Worm (Caenorhabditis elegans): ENCODE data around the gene sul-3.
A peak's percentile ranks its signal among the peaks of the same experiment; 100 is the strongest.

The sul-3 gene

DNA sequence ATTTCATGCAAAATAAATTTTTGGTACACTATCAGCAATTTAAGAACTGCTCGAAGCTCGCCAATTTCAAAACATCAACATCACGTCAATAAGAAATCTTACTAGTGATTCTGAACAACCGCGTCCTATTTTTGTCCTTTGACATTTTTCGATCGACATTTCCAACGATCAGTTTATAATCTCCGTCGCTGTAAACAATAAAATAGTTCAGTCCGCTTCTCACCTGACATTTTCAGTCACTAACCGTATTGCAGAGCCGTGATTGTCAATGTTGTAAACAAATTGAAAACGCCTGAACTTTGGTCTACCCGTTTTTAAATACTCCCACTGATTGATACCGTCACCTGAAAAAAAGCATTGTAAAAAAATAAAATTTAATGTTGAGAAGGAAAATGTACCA is 6.0 kb downstream of the sul-3 start:
- TF ChIP-seq daf-16 (GFP tag; optimal IDR thresholded peaks at IDR 0.05) (no peak), daf-16 (tag; optimal IDR thresholded peaks at IDR 0.05) (peak; percentile 91), lin-39 (tag; optimal IDR thresholded peaks at IDR 0.05) (no peak), dmd-6 (GFP tag; IDR thresholded peaks at IDR 0.05) (peak; percentile 59), Y105C5A.15 (GFP tag; IDR thresholded peaks at IDR 0.05) (no peak), fkh-10 (GFP tag; optimal IDR thresholded peaks at IDR 0.05) (no peak)

DNA sequence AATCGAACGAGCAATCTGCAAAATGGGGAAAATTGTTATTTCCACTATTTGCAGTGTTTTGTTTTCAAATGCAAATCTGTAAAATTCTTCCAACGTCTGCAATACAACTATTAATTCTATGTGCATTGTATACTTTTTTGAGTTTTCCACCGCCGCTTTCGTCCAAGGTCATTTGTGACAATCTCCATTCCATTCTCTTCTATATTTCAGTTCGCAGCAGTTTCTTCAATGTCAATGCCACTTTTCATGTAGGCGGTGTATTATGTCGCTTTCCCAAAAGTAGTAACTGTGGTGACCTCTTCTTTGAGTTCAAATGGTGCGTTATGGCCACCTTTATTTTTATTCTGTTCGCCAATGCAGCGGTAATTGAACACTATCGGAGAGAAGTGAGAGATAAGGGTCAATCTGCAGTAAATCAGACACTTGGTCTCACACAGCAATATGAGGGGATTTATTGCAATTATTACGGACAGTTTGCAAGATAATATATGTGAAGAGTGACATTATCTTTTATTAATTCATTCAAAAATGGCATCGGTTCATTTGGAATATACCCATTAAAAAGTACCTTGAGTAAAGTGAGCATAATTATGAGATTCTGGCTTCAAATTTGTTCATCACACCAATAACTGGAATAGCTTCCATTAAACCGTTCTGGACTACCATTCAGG is 7.3 kb downstream of the sul-3 start:
- no peak for TF ChIP-seq F37D6.2 (tag; optimal IDR thresholded peaks at IDR 0.05)
- no peak for TF ChIP-seq zag-1 (tag; optimal IDR thresholded peaks at IDR 0.05)
- TF ChIP-seq mxl-3 (GFP tag; optimal IDR thresholded peaks at IDR 0.05) = no peak
- no peak for TF ChIP-seq ztf-7 (tag; optimal IDR thresholded peaks at IDR 0.05)
- TF ChIP-seq nhr-28 (tag; optimal IDR thresholded peaks at IDR 0.05) = peak; percentile 53
- TF ChIP-seq lir-3 (tag; optimal IDR thresholded peaks at IDR 0.05) = no peak

DNA sequence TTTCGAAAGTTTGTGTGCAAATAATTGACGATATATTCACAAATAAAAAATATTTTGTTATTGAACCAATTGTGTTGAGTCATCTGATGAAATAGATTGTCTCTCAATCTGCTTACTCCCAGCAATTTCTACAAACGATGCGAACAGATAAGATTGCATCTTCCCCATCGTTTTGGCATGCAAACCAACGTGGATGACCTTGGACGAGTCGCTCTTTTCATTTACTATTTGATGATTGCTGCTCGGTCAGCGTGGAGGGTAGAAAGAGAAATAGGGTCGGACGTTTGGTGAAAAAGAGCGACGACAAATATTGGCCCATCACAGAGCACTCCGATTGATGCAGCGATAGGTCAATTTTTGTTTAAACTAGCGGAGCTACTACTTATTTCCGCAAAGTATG is 8.3 kb downstream of the sul-3 start:
- TF ChIP-seq hlh-11 (tag; optimal IDR thresholded peaks at IDR 0.05) (peak; percentile 60), pqm-1 (tag; optimal IDR thresholded peaks at IDR 0.05) (peak; percentile 45), lin-38 (GFP tag; IDR thresholded peaks at IDR 0.05) (no peak), lin-39 (tag; optimal IDR thresholded peaks at IDR 0.05) (no peak), aly-2 (tag; optimal IDR thresholded peaks at IDR 0.05) (peak; percentile 89), pha-4 (GFP tag; IDR thresholded peaks at IDR 0.05) (0 out of 2 replicates have a peak, but pooled peaks have one; percentile 28), pha-4 (tag; optimal IDR thresholded peaks at IDR 0.05) (no peak), D1046.2 (GFP tag; IDR thresholded peaks at IDR 0.05) (no peak), unc-62 (GFP tag; optimal IDR thresholded peaks at IDR 0.05 in 1 of 2) (peak in 1 of 2 experiments; percentile 98), unc-62 (tag; optimal IDR thresholded peaks at IDR 0.05) (no peak), nhr-76 (tag; optimal IDR thresholded peaks at IDR 0.05) (no peak), mep-1 (tag; optimal IDR thresholded peaks at IDR 0.05) (peak; percentile 75), madf-9 (GFP tag; conservative IDR thresholded peaks at IDR 0.05) (no peak), aha-1 (tag) (peak; percentile 6), nhr-102 (tag; optimal IDR thresholded peaks at IDR 0.05) (no peak), mxl-2 (GFP tag; conservative IDR thresholded peaks at IDR 0.05) (no peak), zip-2 (tag; optimal IDR thresholded peaks at IDR 0.05) (peak; percentile 50), ceh-20 (GFP tag; IDR thresholded peaks at IDR 0.05) (0 out of 2 replicates have a peak, but pooled peaks have one; percentile 11), spr-3 (GFP tag; optimal IDR thresholded peaks at IDR 0.05) (no peak), snpc-4 (tag; optimal IDR thresholded peaks at IDR 0.05) (no peak), duxl-1 (tag; optimal IDR thresholded peaks at IDR 0.05; ENCODE audit: poor library complexity) (peak; percentile 51), mes-2 (tag; optimal IDR thresholded peaks at IDR 0.05; ENCODE audit: poor library complexity, severe bottlenecking) (peak; percentile 59), ztf-7 (tag; optimal IDR thresholded peaks at IDR 0.05) (peak; percentile 97), nhr-42 (GFP tag; IDR thresholded peaks at IDR 0.05) (0 out of 2 replicates have a peak, but pooled peaks have one; percentile 13), nhr-77 (tag; optimal IDR thresholded peaks at IDR 0.05) (peak; percentile 18), F26F4.8 (GFP tag; conservative IDR thresholded peaks at IDR 0.05) (no peak), ama-1 (optimal IDR thresholded peaks at IDR 0.05) (peak; percentile 52), nhr-6 (tag; optimal IDR thresholded peaks at IDR 0.05) (peak; percentile 71), skn-1 (tag; optimal IDR thresholded peaks at IDR 0.05) (no peak), dpl-1 (GFP tag; optimal IDR thresholded peaks at IDR 0.05) (no peak), spr-1 (tag; optimal IDR thresholded peaks at IDR 0.05) (no peak), egl-43 (GFP tag; IDR thresholded peaks at IDR 0.05) (peak; percentile 42; the same call in 1 of the 2 replicates), rbr-2 (tag; optimal IDR thresholded peaks at IDR 0.05) (peak; percentile 20), daf-19 (GFP tag; conservative IDR thresholded peaks at IDR 0.05) (0 out of 2 replicates have a peak, but pooled peaks have one; percentile 18), nhr-25 (tag; optimal IDR thresholded peaks at IDR 0.05; ENCODE audit: borderline replicate concordance, insufficient read depth) (peak; percentile 35), daf-12 (tag; optimal IDR thresholded peaks at IDR 0.05) (no peak), daf-16 (GFP tag; optimal IDR thresholded peaks at IDR 0.05) (peak in 1 of 2 experiments; percentile 71), daf-16 (tag; optimal IDR thresholded peaks at IDR 0.05) (peak; percentile 73), dve-1 (tag; optimal IDR thresholded peaks at IDR 0.05; ENCODE audit: insufficient read depth) (peak; percentile 37), nhr-111 (GFP tag; optimal IDR thresholded peaks at IDR 0.05) (peak; percentile 18)

Data from whole organism, L4 larva.